Fruit fly (Drosophila melanogaster): Measurements from ENCODE around the gene Fuca.

Gene Fuca

dm6 chr3L:11554338-11554737 is 31.8 kb upstream of the Fuca start (continued):
- TF ChIP-seq kni (GFP tag; optimal IDR thresholded peaks at IDR 0.05) (peak; percentile 77), Rx (GFP tag; IDR thresholded peaks at IDR 0.05) (peak; percentile 56; the same call in 1 of the 2 replicates), hb (GFP tag; IDR thresholded peaks at IDR 0.05; ENCODE audit: partially characterized antibody) (no peak), Aef1 (GFP tag; IDR thresholded peaks at IDR 0.05) (peak; percentile 36; the same call in 1 of the 3 replicates), Sry-δ (GFP tag; optimal IDR thresholded peaks at IDR 0.05) (peak; percentile 13), Dp (GFP tag; optimal IDR thresholded peaks at IDR 0.05) (no peak), slbo (GFP tag; IDR thresholded peaks at IDR 0.05) (peak; percentile 66), Neu2 (GFP tag; optimal IDR thresholded peaks at IDR 0.05; ENCODE audit: borderline replicate concordance) (no peak), Xrp1 (GFP tag; IDR thresholded peaks at IDR 0.05) (peak; percentile 97), sisA (GFP tag; IDR thresholded peaks at IDR 0.05) (peak; percentile 79), Sry-β (GFP tag; optimal IDR thresholded peaks at IDR 0.05) (peak; percentile 40), jing (GFP tag; optimal IDR thresholded peaks at IDR 0.05) (peak; percentile 72), Stat92E (GFP tag; optimal IDR thresholded peaks at IDR 0.05) (peak in 1 of 3 experiments; percentile 94), ewg (GFP tag; optimal IDR thresholded peaks at IDR 0.05) (peak; percentile 64), Med (GFP tag) (peak; percentile 91), crp (GFP tag; optimal IDR thresholded peaks at IDR 0.05) (peak in 1 of 2 experiments; percentile 63), al (GFP tag; IDR thresholded peaks at IDR 0.05) (no peak), sd (tag; optimal IDR thresholded peaks at IDR 0.05) (no peak), croc (GFP tag; conservative IDR thresholded peaks at IDR 0.05) (peak; percentile 79), nerfin-2 (GFP tag; IDR thresholded peaks at IDR 0.05; ENCODE audit: partially characterized antibody) (no peak), Hr39 (optimal IDR thresholded peaks at IDR 0.05) (no peak), CG31365 (tag; optimal IDR thresholded peaks at IDR 0.05) (peak; percentile 4), CG10543 (GFP tag; optimal IDR thresholded peaks at IDR 0.05) (no peak), dmrt99B (tag; optimal IDR thresholded peaks at IDR 0.05) (peak; percentile 83), CG7357 (GFP tag; IDR thresholded peaks at IDR 0.05) (peak; percentile 67; the same call in 2 of the 3 replicates), CG15011 (GFP tag; optimal IDR thresholded peaks at IDR 0.05) (peak; percentile 9), grn (GFP tag; optimal IDR thresholded peaks at IDR 0.05) (peak; percentile 24), salm (tag; optimal IDR thresholded peaks at IDR 0.05) (peak; percentile 18), CG6765 (GFP tag; optimal IDR thresholded peaks at IDR 0.05) (no peak), Eip74EF (GFP tag; optimal IDR thresholded peaks at IDR 0.05) (peak in 1 of 2 experiments; percentile 76), CoRest (tag; optimal IDR thresholded peaks at IDR 0.05) (peak; percentile 85), CG9727 (GFP tag; optimal IDR thresholded peaks at IDR 0.05) (peak; percentile 95), Bteb2 (GFP tag; optimal IDR thresholded peaks at IDR 0.05) (peak; percentile 51), Blimp-1 (GFP tag; optimal IDR thresholded peaks at IDR 0.05) (peak; percentile 91), abd-A (tag; optimal IDR thresholded peaks at IDR 0.05) (no peak), NC2α (GFP tag; optimal IDR thresholded peaks at IDR 0.05) (no peak)

dm6 chr3L:11553672-11554068 is 31.2 kb upstream of the Fuca start:
- peak; percentile 98 for TF ChIP-seq CG4424 (GFP tag; optimal IDR thresholded peaks at IDR 0.05)
- TF ChIP-seq ftz-f1 (GFP tag; optimal IDR thresholded peaks at IDR 0.05), result no peak
- no peak for TF ChIP-seq CG12104 (GFP tag; optimal IDR thresholded peaks at IDR 0.05)
